Worm (Caenorhabditis elegans) whole organism, L4/young adult: Measurements from ENCODE around the gene F47C12.13.

Source experiments
- W03F9.2 ChIP-seq: fragments of 150-350 bp; optimal IDR thresholded peaks from 2 replicates; lab custom pipeline; 2014; ENCODE audit warnings: missing biosample characterization, missing genetic modification characterization
- him-1 ChIP-seq: sonication (generic microtip); optimal IDR thresholded peaks from 2 replicates; lab custom pipeline; 2016; ENCODE audit warnings: missing genotype, missing genetic modification reagents, missing genetic modification characterization, missing compliant biosample characterization

DNA sequence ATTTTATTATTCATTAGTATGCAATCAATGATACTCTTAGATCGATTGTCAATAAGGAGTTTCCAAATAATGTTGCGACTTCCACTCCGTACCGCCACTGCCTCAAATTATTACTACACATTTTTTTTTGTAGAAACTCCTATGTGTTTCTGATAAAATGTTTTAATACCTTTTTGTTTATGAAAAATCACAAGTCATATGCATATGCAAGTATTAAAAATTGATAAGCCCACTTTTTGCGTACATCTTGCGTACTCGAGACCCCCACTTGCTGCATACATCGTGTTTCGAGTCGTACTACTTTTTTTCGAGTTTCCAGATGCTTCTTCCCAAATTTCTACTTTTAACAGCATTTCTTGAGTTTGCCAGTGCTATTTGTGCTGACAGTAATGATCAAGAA lies 29.2 kb downstream of the F47C12.13 start, which contains the start of gene clec-76:
- TF ChIP-seq him-1 (tag; lab: Kevin White, UChicago) (no peak), W03F9.2 (tag; lab: Kevin White, UChicago) (no peak)
